Fruit fly (Drosophila melanogaster): ENCODE measurements around the gene Drsl6.

Gene Drsl6

dm6 chr3L:3319992-3320732 is 16.1 kb downstream of the Drsl6 start:
- TF ChIP-seq Myc (optimal IDR thresholded peaks at IDR 0.05), result no peak
- TF ChIP-seq psq (optimal IDR thresholded peaks at IDR 0.05), result no peak

- peak; percentile 9 for TF ChIP-seq Sin3A (optimal IDR thresholded peaks at IDR 0.05)
- TF ChIP-seq psq (optimal IDR thresholded peaks at IDR 0.05), result no peak
Observed at dm6 chr3L:3319223-3319643, 17.0 kb downstream of the Drsl6 start, which contains the start of the genes PIG-C, CG12016 and Dpm2. Gene PIG-C, minus strand, starts transcription at chr3L:3319232. Gene CG12016, plus strand, starts transcription at chr3L:3319555. Gene Dpm2, plus strand, starts transcription at chr3L:3319555.

- TF ChIP-seq Sin3A (optimal IDR thresholded peaks at IDR 0.05) (no peak), psq (optimal IDR thresholded peaks at IDR 0.05) (no peak), insv (optimal IDR thresholded peaks at IDR 0.05) (no peak), h (optimal IDR thresholded peaks at IDR 0.05) (no peak), ttk (optimal IDR thresholded peaks at IDR 0.05) (no peak), Myc (optimal IDR thresholded peaks at IDR 0.05) (no peak)
Observed at dm6 chr3L:3316441-3316840, 19.8 kb downstream of the Drsl6 start, which contains the start of gene Drsl5. Gene Drsl5, plus strand, starts transcription at chr3L:3316781.

dm6 chr3L:3315288-3315687 is 20.9 kb downstream of the Drsl6 start, which contains the start of gene Drsl4:
Gene Drsl4, plus strand, starts transcription at chr3L:3315620.
- TF ChIP-seq insv (optimal IDR thresholded peaks at IDR 0.05) (no peak), ttk (optimal IDR thresholded peaks at IDR 0.05) (no peak), Sin3A (optimal IDR thresholded peaks at IDR 0.05) (no peak), h (optimal IDR thresholded peaks at IDR 0.05) (no peak), psq (optimal IDR thresholded peaks at IDR 0.05) (no peak), Myc (optimal IDR thresholded peaks at IDR 0.05) (no peak)

- no peak for TF ChIP-seq ttk (optimal IDR thresholded peaks at IDR 0.05)
- TF ChIP-seq h (optimal IDR thresholded peaks at IDR 0.05), result no peak
- no peak for TF ChIP-seq Myc (optimal IDR thresholded peaks at IDR 0.05)
- no peak for TF ChIP-seq psq (optimal IDR thresholded peaks at IDR 0.05)
- TF ChIP-seq insv (optimal IDR thresholded peaks at IDR 0.05), result no peak
- TF ChIP-seq Sin3A (optimal IDR thresholded peaks at IDR 0.05), result no peak
Observed at dm6 chr3L:3314696-3315095, 21.5 kb downstream of the Drsl6 start, which contains the start of gene Drsl3. Gene Drsl3, plus strand, starts transcription at chr3L:3314996.

- TF ChIP-seq psq (optimal IDR thresholded peaks at IDR 0.05) (no peak), insv (optimal IDR thresholded peaks at IDR 0.05) (no peak), h (optimal IDR thresholded peaks at IDR 0.05) (no peak), Myc (optimal IDR thresholded peaks at IDR 0.05) (no peak), ttk (optimal IDR thresholded peaks at IDR 0.05) (no peak), Sin3A (optimal IDR thresholded peaks at IDR 0.05) (no peak)
Observed at dm6 chr3L:3314049-3314448, 22.2 kb downstream of the Drsl6 start, which contains the start of gene Drsl2. Gene Drsl2, plus strand, starts transcription at chr3L:3314349.

dm6 chr3L:3308676-3309613 is 27.3 kb downstream of the Drsl6 start:
- TF ChIP-seq h (optimal IDR thresholded peaks at IDR 0.05) (no peak), Sin3A (optimal IDR thresholded peaks at IDR 0.05) (no peak), Myc (optimal IDR thresholded peaks at IDR 0.05) (no peak), ttk (optimal IDR thresholded peaks at IDR 0.05) (no peak), insv (optimal IDR thresholded peaks at IDR 0.05) (no peak), psq (optimal IDR thresholded peaks at IDR 0.05) (no peak)

- TF ChIP-seq psq (optimal IDR thresholded peaks at IDR 0.05) (no peak), Sin3A (optimal IDR thresholded peaks at IDR 0.05) (no peak), ttk (optimal IDR thresholded peaks at IDR 0.05) (no peak), insv (optimal IDR thresholded peaks at IDR 0.05) (no peak), h (optimal IDR thresholded peaks at IDR 0.05) (no peak), Myc (optimal IDR thresholded peaks at IDR 0.05) (no peak)
Observed at dm6 chr3L:3307593-3307992, 28.6 kb downstream of the Drsl6 start.

dm6 chr3L:3306515-3306914 is 29.7 kb downstream of the Drsl6 start:
- TF ChIP-seq ttk (optimal IDR thresholded peaks at IDR 0.05), result no peak
- no peak for TF ChIP-seq Myc (optimal IDR thresholded peaks at IDR 0.05)
- TF ChIP-seq insv (optimal IDR thresholded peaks at IDR 0.05), result no peak
- no peak for TF ChIP-seq psq (optimal IDR thresholded peaks at IDR 0.05)
- no peak for TF ChIP-seq h (optimal IDR thresholded peaks at IDR 0.05)
- TF ChIP-seq Sin3A (optimal IDR thresholded peaks at IDR 0.05), result no peak

- TF ChIP-seq psq (optimal IDR thresholded peaks at IDR 0.05) (no peak), Sin3A (optimal IDR thresholded peaks at IDR 0.05) (no peak), Myc (optimal IDR thresholded peaks at IDR 0.05) (no peak), ttk (optimal IDR thresholded peaks at IDR 0.05) (no peak), h (optimal IDR thresholded peaks at IDR 0.05) (no peak), insv (optimal IDR thresholded peaks at IDR 0.05) (no peak)
Observed at dm6 chr3L:3305430-3305829, 30.8 kb downstream of the Drsl6 start.

- TF ChIP-seq Sin3A (optimal IDR thresholded peaks at IDR 0.05), result no peak
- TF ChIP-seq psq (optimal IDR thresholded peaks at IDR 0.05), result no peak
- no peak for TF ChIP-seq h (optimal IDR thresholded peaks at IDR 0.05)
- no peak for TF ChIP-seq insv (optimal IDR thresholded peaks at IDR 0.05)
- no peak for TF ChIP-seq Myc (optimal IDR thresholded peaks at IDR 0.05)
- no peak for TF ChIP-seq ttk (optimal IDR thresholded peaks at IDR 0.05)
Observed at dm6 chr3L:3304740-3305139, 31.5 kb downstream of the Drsl6 start.

Data from Kc167 (cell line).